Worm (Caenorhabditis elegans): ENCODE data around the gene Y17D7C.2.

- TF ChIP-seq aly-1 (tag; optimal IDR thresholded peaks at IDR 0.05) (peak; percentile 62), tra-4 (tag; optimal IDR thresholded peaks at IDR 0.05) (no peak), ets-7 (tag; optimal IDR thresholded peaks at IDR 0.05) (no peak)
These were observed 7.7 kb downstream of the Y17D7C.2 start for ce11 chrV:18712118-18712517.
